Worm (Caenorhabditis elegans) whole organism, L1 larva: Measurements from ENCODE around the gene sfxn-1.5.

Source experiments
- C04F5.9 ChIP-seq: sonication (generic microtip); optimal IDR thresholded peaks from 2 replicates; lab custom pipeline; 2016; ENCODE audit warnings: missing genetic modification characterization, missing compliant biosample characterization
- C34B4.2 ChIP-seq: sonication (generic microtip); optimal IDR thresholded peaks from 2 replicates; lab custom pipeline; 2017; ENCODE audit warnings: mild to moderate bottlenecking, missing genetic modification characterization, missing compliant biosample characterization
- Y116A8C.19 ChIP-seq: sonication (generic microtip); optimal IDR thresholded peaks from 2 replicates; lab custom pipeline; 2016; ENCODE audit warnings: missing compliant biosample characterization, missing genetic modification characterization, borderline replicate concordance
- alr-1 ChIP-seq: fragments of 200-800 bp; sonication (Bioruptor generic); optimal IDR thresholded peaks from 2 replicates; lab custom pipeline; 2018; ENCODE audit warnings: borderline replicate concordance, mild to moderate bottlenecking, missing genetic modification characterization, missing compliant biosample characterization
- aly-2 ChIP-seq: fragments of 150-350 bp; optimal IDR thresholded peaks from 2 replicates; lab custom pipeline; 2014; ENCODE audit warnings: missing biosample characterization, missing genetic modification characterization
- blmp-1 ChIP-seq: fragments of 150-350 bp; optimal IDR thresholded peaks from 2 replicates; lab custom pipeline; 2014; ENCODE audit warnings: missing biosample characterization, missing genetic modification characterization
- ceh-63 ChIP-seq: fragments of 200-800 bp; sonication (Bioruptor generic); optimal IDR thresholded peaks from 2 replicates; lab custom pipeline; 2018; ENCODE audit warnings: mild to moderate bottlenecking, missing genetic modification characterization, missing compliant biosample characterization
- ceh-82 ChIP-seq, 3 experiments: fragments of 150-350 bp in 1 of 3; sonication (generic microtip) in 2 of 3; optimal IDR thresholded peaks; 2 replicates each; lab custom pipeline; 2014 to 2017; ENCODE audit warnings: missing biosample characterization in 3 of 3, missing genetic modification characterization in 3 of 3
- ceh-88 ChIP-seq: fragments of 200-800 bp; sonication (Bioruptor generic); IDR thresholded peaks from 2 replicates; pipeline ENCODE4 v1.3.6; 2022; ENCODE audit warnings: missing genetic modification characterization, missing compliant biosample characterization
- ceh-90 ChIP-seq: sonication (generic microtip); optimal IDR thresholded peaks from 2 replicates; lab custom pipeline; 2016; ENCODE audit warnings: missing genetic modification characterization, missing compliant biosample characterization
- ces-1 ChIP-seq: fragments of 150-350 bp; optimal IDR thresholded peaks from 2 replicates; lab custom pipeline; 2014; ENCODE audit warnings: missing biosample characterization, missing genetic modification reagents, missing genetic modification characterization
- dpl-1 ChIP-seq, 3 experiments: fragments of 150-350 bp in 2 of 3; sonication (generic microtip) in 1 of 3; optimal IDR thresholded peaks; 2 replicates each; lab custom pipeline; 2014 to 2017; ENCODE audit warnings: missing biosample characterization in 3 of 3, missing genetic modification characterization in 3 of 3, missing genetic modification reagents in 3 of 3
- dsc-1 ChIP-seq: sonication (generic microtip); optimal IDR thresholded peaks from 2 replicates; lab custom pipeline; 2016; ENCODE audit warnings: mild to moderate bottlenecking, missing genetic modification characterization, missing compliant biosample characterization
- efl-1 ChIP-seq, 4 experiments: fragments of 150-350 bp; optimal IDR thresholded peaks in 3 of 4; peaks in 1 of 4; 1 replicate in 1 of 4; 2 replicates in 3 of 4; lab custom pipeline; 2014; ENCODE audit warnings: missing biosample characterization in 2 of 4, missing genetic modification characterization in 2 of 4, missing genetic modification reagents in 2 of 4
- egl-13 ChIP-seq: sonication (generic microtip); optimal IDR thresholded peaks from 2 replicates; lab custom pipeline; 2016; ENCODE audit warnings: missing genotype, missing genetic modification reagents, missing genetic modification characterization, missing compliant biosample characterization
- ets-5 ChIP-seq: fragments of 200-800 bp; sonication (Bioruptor generic); IDR thresholded peaks from 2 replicates; pipeline ENCODE4 v1.3.6; 2022; ENCODE audit warnings: missing genetic modification characterization, missing compliant biosample characterization
- fkh-4 ChIP-seq: sonication (generic microtip); optimal IDR thresholded peaks from 2 replicates; lab custom pipeline; 2016; ENCODE audit warnings: missing compliant biosample characterization, missing genetic modification characterization, borderline replicate concordance
- fkh-8 ChIP-seq: sonication (generic microtip); optimal IDR thresholded peaks from 2 replicates; lab custom pipeline; 2016; ENCODE audit warnings: mild to moderate bottlenecking, missing genetic modification characterization, missing compliant biosample characterization
- fos-1 ChIP-seq: fragments of 150-350 bp; optimal IDR thresholded peaks from 2 replicates; lab custom pipeline; 2014; ENCODE audit warnings: missing biosample characterization, missing genetic modification characterization
- grh-1 ChIP-seq: fragments of 200-800 bp; sonication (Bioruptor generic); IDR thresholded peaks from 2 replicates; pipeline ENCODE4 v1.3.6; 2022; ENCODE audit warnings: missing genetic modification reagents, missing genetic modification characterization, missing compliant biosample characterization
- hlh-17 ChIP-seq: fragments of 200-800 bp; sonication (Bioruptor generic); optimal IDR thresholded peaks from 2 replicates; lab custom pipeline; 2018; ENCODE audit warnings: missing genetic modification characterization, mild to moderate bottlenecking, missing compliant biosample characterization, moderate library complexity, borderline replicate concordance
- isw-1 ChIP-seq: fragments of 200-800 bp; sonication (Bioruptor generic); IDR thresholded peaks from 2 replicates; pipeline ENCODE4 v1.3.6; 2022; ENCODE audit warnings: missing genetic modification characterization, missing compliant biosample characterization
- jun-1 ChIP-seq: fragments of 150-350 bp; optimal IDR thresholded peaks from 2 replicates; lab custom pipeline; 2014; ENCODE audit warnings: missing biosample characterization, missing genetic modification reagents, missing genetic modification characterization
- lin-13 ChIP-seq: fragments of 150-350 bp; optimal IDR thresholded peaks from 2 replicates; lab custom pipeline; 2014; ENCODE audit warnings: missing biosample characterization, missing genetic modification reagents, missing genetic modification characterization
- lin-14 ChIP-seq: fragments of 200-800 bp; sonication (Bioruptor generic); optimal IDR thresholded peaks from 2 replicates; lab custom pipeline; 2018; ENCODE audit warnings: mild to moderate bottlenecking, missing genetic modification characterization, moderate library complexity, missing compliant biosample characterization
- lin-15B ChIP-seq: fragments of 150-350 bp; sonication (generic microtip); optimal IDR thresholded peaks from 3 replicates; lab custom pipeline; 2014; ENCODE audit warnings: missing biosample characterization, missing genetic modification characterization
- lin-35 ChIP-seq, 2 experiments: fragments of 150-350 bp; optimal IDR thresholded peaks; 2 replicates each; lab custom pipeline; 2014; ENCODE audit warnings: missing biosample characterization in 2 of 2, missing genetic modification characterization in 2 of 2, missing genetic modification reagents in 2 of 2
- lir-3 ChIP-seq: sonication (generic microtip); optimal IDR thresholded peaks from 2 replicates; lab custom pipeline; 2016; ENCODE audit warnings: mild to moderate bottlenecking, missing genetic modification characterization, moderate library complexity, missing compliant biosample characterization; ENCODE audit not compliant: poor library complexity
- mdl-1 ChIP-seq, 2 experiments: fragments of 150-350 bp; optimal IDR thresholded peaks; 2 replicates each; lab custom pipeline; 2014 to 2017; ENCODE audit warnings: missing biosample characterization in 2 of 2, missing genetic modification characterization in 2 of 2, inconsistent platforms in 1 of 2
- mep-1 ChIP-seq: fragments of 150-350 bp; optimal IDR thresholded peaks from 2 replicates; lab custom pipeline; 2014; ENCODE audit warnings: missing biosample characterization, missing genetic modification characterization
- nhr-11 ChIP-seq: fragments of 150-350 bp; optimal IDR thresholded peaks from 2 replicates; lab custom pipeline; 2014; ENCODE audit warnings: missing biosample characterization, missing genetic modification characterization
- nhr-20 ChIP-seq: sonication (generic microtip); optimal IDR thresholded peaks from 2 replicates; lab custom pipeline; 2016; ENCODE audit warnings: mild to moderate bottlenecking, missing genetic modification characterization, missing compliant biosample characterization
- nhr-237 ChIP-seq: fragments of 150-350 bp; optimal IDR thresholded peaks from 2 replicates; lab custom pipeline; 2014; ENCODE audit warnings: missing biosample characterization, missing genetic modification characterization
- nhr-28 ChIP-seq: fragments of 150-350 bp; optimal IDR thresholded peaks from 2 replicates; lab custom pipeline; 2014; ENCODE audit warnings: missing biosample characterization, missing genetic modification characterization
- nhr-71 ChIP-seq: sonication (generic microtip); optimal IDR thresholded peaks from 2 replicates; lab custom pipeline; 2016; ENCODE audit warnings: mild to moderate bottlenecking, missing genetic modification characterization, moderate library complexity, missing compliant biosample characterization
- nhr-76 ChIP-seq: sonication (generic microtip); optimal IDR thresholded peaks from 2 replicates; lab custom pipeline; 2017; ENCODE audit warnings: missing biosample characterization, missing genetic modification characterization
- nhr-85 ChIP-seq: sonication (generic microtip); peaks from one replicate; lab custom pipeline; 2016; ENCODE audit warnings: missing genetic modification characterization, inconsistent platforms, missing compliant biosample characterization
- nhr-90 ChIP-seq: sonication (generic microtip); optimal IDR thresholded peaks from 2 replicates; lab custom pipeline; 2016; ENCODE audit warnings: mild to moderate bottlenecking, missing genetic modification characterization, missing compliant biosample characterization; ENCODE audit not compliant: poor library complexity
- pag-3 ChIP-seq: sonication (generic microtip); optimal IDR thresholded peaks from 2 replicates; lab custom pipeline; 2017; ENCODE audit warnings: missing genetic modification characterization, mild to moderate bottlenecking, missing compliant biosample characterization, antibody characterized with exemption, borderline replicate concordance; ENCODE audit not compliant: insufficient read depth
- pax-3 ChIP-seq: fragments of 200-800 bp; sonication (Bioruptor generic); optimal IDR thresholded peaks from 2 replicates; lab custom pipeline; 2018; ENCODE audit warnings: mild to moderate bottlenecking, missing genetic modification characterization, moderate library complexity, missing compliant biosample characterization
- rnt-1 ChIP-seq: sonication (generic microtip); optimal IDR thresholded peaks from 2 replicates; lab custom pipeline; 2016; ENCODE audit warnings: mild to moderate bottlenecking, missing genetic modification characterization, moderate library complexity, missing compliant biosample characterization
- skn-1 ChIP-seq: fragments of 150-350 bp; optimal IDR thresholded peaks from 2 replicates; lab custom pipeline; 2014; ENCODE audit warnings: missing biosample characterization, missing genetic modification characterization
- snpc-4 ChIP-seq: fragments of 150-350 bp; optimal IDR thresholded peaks from 2 replicates; lab custom pipeline; 2014; ENCODE audit warnings: missing biosample characterization, missing genetic modification characterization
- sox-4 ChIP-seq: sonication (generic microtip); optimal IDR thresholded peaks from 2 replicates; lab custom pipeline; 2016; ENCODE audit warnings: missing genetic modification characterization, missing compliant biosample characterization
- sptf-1 ChIP-seq: fragments of 150-350 bp; optimal IDR thresholded peaks from 2 replicates; lab custom pipeline; 2014; ENCODE audit warnings: missing biosample characterization, missing genetic modification characterization
- swsn-7 ChIP-seq: sonication (generic microtip); optimal IDR thresholded peaks from 2 replicates; lab custom pipeline; 2016; ENCODE audit warnings: missing genetic modification characterization, missing compliant biosample characterization
- tlp-1 ChIP-seq: fragments of 150-350 bp; optimal IDR thresholded peaks from 2 replicates; lab custom pipeline; 2014; ENCODE audit warnings: missing biosample characterization, missing genetic modification characterization
- unc-130 ChIP-seq: fragments of 150-350 bp; optimal IDR thresholded peaks from 2 replicates; lab custom pipeline; 2017; ENCODE audit warnings: missing biosample characterization, missing genetic modification characterization, inconsistent platforms
- unc-98 ChIP-seq: fragments of 200-800 bp; sonication (Bioruptor generic); IDR thresholded peaks from 2 replicates; pipeline ENCODE4 v1.3.6; 2022; ENCODE audit warnings: missing genetic modification characterization, missing compliant biosample characterization
- zip-4 ChIP-seq: fragments of 200-800 bp; sonication (Bioruptor generic); optimal IDR thresholded peaks from 2 replicates; lab custom pipeline; 2018; ENCODE audit warnings: mild to moderate bottlenecking, missing genetic modification characterization, moderate library complexity, missing compliant biosample characterization
- ztf-11 ChIP-seq, 2 experiments: sonication (generic microtip); optimal IDR thresholded peaks; 2 replicates each; lab custom pipeline; 2016 to 2017; ENCODE audit warnings: missing genetic modification characterization in 2 of 2, missing biosample characterization in 1 of 2, missing compliant biosample characterization in 1 of 2
- ztf-4 ChIP-seq: fragments of 150-350 bp; optimal IDR thresholded peaks from 2 replicates; lab custom pipeline; 2014; ENCODE audit warnings: missing biosample characterization, missing genetic modification characterization

Gene sfxn-1.5

ce11 chrX:11693092-11693491 is 31.6 kb upstream of the sfxn-1.5 start, which contains the start of gene smcl-1:
Gene smcl-1, plus strand, starts transcription at chrX:11693464.
- TF ChIP-seq ets-5 (GFP tag; lab: Robert Waterston, UW) (no peak), C04F5.9 (tag; lab: Kevin White, UChicago) (no peak), ces-1 (GFP tag; lab: Kevin White, UChicago) (no peak), ceh-82 (tag; optimal IDR thresholded peaks at IDR 0.05; lab: Kevin White, UChicago) (peak; percentile 10 to 63 (median 17)), alr-1 (tag; lab: Kevin White, UChicago) (no peak), zip-4 (GFP tag; lab: Kevin White, UChicago) (no peak), ztf-4 (tag; lab: Kevin White, UChicago) (no peak), mep-1 (tag; lab: Kevin White, UChicago) (peak; percentile 8), swsn-7 (tag; lab: Kevin White, UChicago) (peak; percentile 30), snpc-4 (tag; lab: Kevin White, UChicago) (no peak), pax-3 (no peak), fkh-4 (tag; lab: Kevin White, UChicago) (peak; percentile 14), lin-13 (GFP tag; lab: Kevin White, UChicago) (no peak), nhr-237 (tag; lab: Kevin White, UChicago) (no peak), efl-1 (optimal IDR thresholded peaks at IDR 0.05; lab: Kevin White, UChicago) (peak in 1 of 2 experiments; percentile 28), efl-1 (GFP tag; optimal IDR thresholded peaks at IDR 0.05 in 1 of 2; lab: Kevin White, UChicago) (peak in 1 of 2 experiments; percentile 26), nhr-28 (tag; lab: Kevin White, UChicago) (no peak), lin-35 (GFP tag; optimal IDR thresholded peaks at IDR 0.05; lab: Kevin White, UChicago) (peak in 1 of 2 experiments; percentile 10), fos-1 (no peak), tlp-1 (tag; lab: Kevin White, UChicago) (no peak), sox-4 (no peak), ceh-88 (no peak), nhr-71 (no peak), hlh-17 (GFP tag; lab: Kevin White, UChicago) (no peak), aly-2 (tag; lab: Kevin White, UChicago) (no peak), nhr-20 (tag; lab: Kevin White, UChicago) (peak; percentile 45), ztf-11 (tag; optimal IDR thresholded peaks at IDR 0.05; lab: Kevin White, UChicago) (no peak), mdl-1 (tag; optimal IDR thresholded peaks at IDR 0.05; lab: Kevin White, UChicago) (peak in 1 of 2 experiments; percentile 28), rnt-1 (tag; lab: Kevin White, UChicago) (peak; percentile 79), isw-1 (GFP tag; lab: Robert Waterston, UW) (no peak), lin-15B (tag; lab: Kevin White, UChicago) (no peak), ceh-63 (GFP tag; lab: Kevin White, UChicago) (no peak), nhr-11 (tag; lab: Kevin White, UChicago) (no peak), jun-1 (tag; lab: Kevin White, UChicago) (no peak), egl-13 (tag; lab: Kevin White, UChicago) (no peak), sptf-1 (tag; lab: Kevin White, UChicago) (no peak), lin-14 (GFP tag; lab: Kevin White, UChicago) (peak; percentile 85), dpl-1 (GFP tag; optimal IDR thresholded peaks at IDR 0.05; lab: Kevin White, UChicago) (peak in 2 of 3 experiments; percentile 5 to 47), unc-130 (tag; lab: Kevin White, UChicago) (peak; percentile 23), dsc-1 (tag; lab: Kevin White, UChicago) (no peak), skn-1 (peak; percentile 66), nhr-85 (tag; lab: Kevin White, UChicago) (peak; percentile 64), Y116A8C.19 (no peak), nhr-76 (no peak), fkh-8 (tag; lab: Kevin White, UChicago) (peak; percentile 7), ceh-90 (no peak), pag-3 (tag; lab: Kevin White, UChicago) (no peak), C34B4.2 (tag; lab: Kevin White, UChicago) (no peak), unc-98 (no peak), blmp-1 (tag; lab: Kevin White, UChicago) (peak; percentile 55), lir-3 (tag; lab: Kevin White, UChicago) (peak; percentile 55), nhr-90 (peak; percentile 26), grh-1 (no peak)
